Worm (Caenorhabditis elegans): Measurements from ENCODE around the gene srw-84.
A peak's percentile ranks its signal among the peaks of the same experiment; 100 is the strongest.
"Not testable (repeated sequence)": the region's sequence is repeated elsewhere in the genome, so short reads cannot be mapped to it uniquely, and the experiment has no call there.

- not testable (repeated sequence) for TF ChIP-seq nhr-11 (tag; optimal IDR thresholded peaks at IDR 0.05); elt-3 (tag; optimal IDR thresholded peaks at IDR 0.05); zag-1 (tag; optimal IDR thresholded peaks at IDR 0.05); ama-1 (optimal IDR thresholded peaks at IDR 0.05); fkh-10 (GFP tag; optimal IDR thresholded peaks at IDR 0.05); nfya-1 (tag; optimal IDR thresholded peaks at IDR 0.05; ENCODE audit: insufficient read depth); aly-2 (tag; optimal IDR thresholded peaks at IDR 0.05); egl-27 (tag; optimal IDR thresholded peaks at IDR 0.05)
- peak; percentile 4 for TF ChIP-seq elt-2 (tag; optimal IDR thresholded peaks at IDR 0.05)
Measured at ce11 chrV:19399282-19399681, 18.2 kb downstream of the srw-84 start.
